Worm (Caenorhabditis elegans): ENCODE measurements around the gene srm-3.

Gene srm-3

ce11 chrIV:9669969-9670368 is 21.2 kb downstream of the srm-3 start (continued):
- TF ChIP-seq K11D2.4 (GFP tag; IDR thresholded peaks at IDR 0.05): 0 out of 2 replicates have a peak, but pooled peaks have one; percentile 39
- no peak for TF ChIP-seq hsf-1 (GFP tag; IDR thresholded peaks at IDR 0.05)
- no peak for TF ChIP-seq C17E4.6 (GFP tag; IDR thresholded peaks at IDR 0.05)
- no peak for TF ChIP-seq cebp-1 (GFP tag; IDR thresholded peaks at IDR 0.05)
- TF ChIP-seq cebp-1 (tag; optimal IDR thresholded peaks at IDR 0.05): peak; percentile 36
- TF ChIP-seq snpc-3.4 (tag; optimal IDR thresholded peaks at IDR 0.05): no peak
- TF ChIP-seq efl-1 (GFP tag; optimal IDR thresholded peaks at IDR 0.05): no peak
- TF ChIP-seq lin-40 (tag; optimal IDR thresholded peaks at IDR 0.05): peak; percentile 37
- no peak for TF ChIP-seq hlh-26 (GFP tag; conservative IDR thresholded peaks at IDR 0.05)
- TF ChIP-seq B0336.3 (GFP tag; IDR thresholded peaks at IDR 0.05): 0 out of 2 replicates have a peak, but pooled peaks have one; percentile 32
- peak; percentile 12 for TF ChIP-seq ztf-26 (tag; optimal IDR thresholded peaks at IDR 0.05)
- no peak for TF ChIP-seq repo-1 (tag; optimal IDR thresholded peaks at IDR 0.05)
- TF ChIP-seq hmg-1.2 (GFP tag; IDR thresholded peaks at IDR 0.05): peak; percentile 64
- TF ChIP-seq egl-18 (GFP tag; IDR thresholded peaks at IDR 0.05): 0 out of 2 replicates have a peak, but pooled peaks have one; percentile 4
- TF ChIP-seq chd-7 (tag; optimal IDR thresholded peaks at IDR 0.05): peak; percentile 55
- peak; percentile 13 for TF ChIP-seq attf-5 (GFP tag; optimal IDR thresholded peaks at IDR 0.05)
- TF ChIP-seq hlh-12 (tag; optimal IDR thresholded peaks at IDR 0.05): no peak
- peak; percentile 31 for TF ChIP-seq somi-1 (GFP tag; optimal IDR thresholded peaks at IDR 0.05)

- TF ChIP-seq tlf-1 (GFP tag; optimal IDR thresholded peaks at IDR 0.05) (peak; percentile 20), snpc-4 (GFP tag; optimal IDR thresholded peaks at IDR 0.05) (no peak), snpc-4 (tag; optimal IDR thresholded peaks at IDR 0.05) (peak in 1 of 4 experiments; percentile 11), nhr-80 (tag; optimal IDR thresholded peaks at IDR 0.05) (peak; percentile 88), ama-1 (optimal IDR thresholded peaks at IDR 0.05) (peak; percentile 58), ama-1 (GFP tag; optimal IDR thresholded peaks at IDR 0.05) (no peak), lin-35 (GFP tag; optimal IDR thresholded peaks at IDR 0.05) (peak in 1 of 3 experiments; percentile 10), lin-54 (GFP tag; optimal IDR thresholded peaks at IDR 0.05) (peak; percentile 10), athp-1 (tag; optimal IDR thresholded peaks at IDR 0.05) (no peak), hmg-1.2 (GFP tag; IDR thresholded peaks at IDR 0.05) (peak; percentile 24; the same call in 1 of the 2 replicates), lin-40 (tag; optimal IDR thresholded peaks at IDR 0.05) (peak; percentile 67), attf-5 (GFP tag; optimal IDR thresholded peaks at IDR 0.05) (peak; percentile 35), let-607 (tag; optimal IDR thresholded peaks at IDR 0.05) (peak in 1 of 2 experiments; percentile 46), pha-4 (tag; optimal IDR thresholded peaks at IDR 0.05) (peak; percentile 76), F23B12.7 (tag; optimal IDR thresholded peaks at IDR 0.05; ENCODE audit: insufficient read depth) (peak; percentile 37), ZK185.1 (tag; optimal IDR thresholded peaks at IDR 0.05; ENCODE audit: poor library complexity, severe bottlenecking) (peak; percentile 26), Y95B8A.8 (GFP tag; IDR thresholded peaks at IDR 0.05) (no peak), ceh-58 (GFP tag; IDR thresholded peaks at IDR 0.05) (no peak), madf-3 (GFP tag; IDR thresholded peaks at IDR 0.05) (no peak), tbp1 (GFP tag; optimal IDR thresholded peaks at IDR 0.05) (peak; percentile 23), C06A6.2 (GFP tag; conservative IDR thresholded peaks at IDR 0.05) (0 out of 2 replicates have a peak, but pooled peaks have one; percentile 46), somi-1 (GFP tag; optimal IDR thresholded peaks at IDR 0.05) (peak; percentile 53), cebp-1 (GFP tag; IDR thresholded peaks at IDR 0.05) (no peak), cebp-1 (tag; optimal IDR thresholded peaks at IDR 0.05) (peak; percentile 74), sdz-38 (tag; optimal IDR thresholded peaks at IDR 0.05) (no peak)
Measured at ce11 chrIV:9671001-9671652, 22.3 kb downstream of the srm-3 start.

Measured in whole organism, young adult.